Worm (Caenorhabditis elegans): ENCODE data around the gene K11D9.3.

DNA sequence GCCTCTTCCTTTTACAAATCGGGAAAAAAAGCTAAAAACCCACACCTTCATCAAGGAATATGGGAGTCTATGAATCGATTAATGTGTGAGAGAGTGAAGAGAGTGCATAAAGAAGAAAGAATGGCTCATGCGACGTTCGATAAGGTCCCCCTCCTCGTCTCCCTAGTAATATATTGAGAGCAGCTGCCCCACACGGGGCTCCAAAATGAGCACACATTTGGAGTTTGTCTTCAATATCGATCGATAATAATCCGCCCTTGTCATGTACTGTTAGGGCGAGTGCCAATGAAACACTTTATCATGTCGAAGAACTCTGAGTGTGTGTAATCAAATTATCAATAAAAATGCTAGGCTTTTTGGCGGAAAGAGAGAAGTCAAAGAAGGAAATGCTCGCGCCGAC, 17.2 kb upstream of the K11D9.3 start:
- TF ChIP-seq pha-4 (tag; optimal IDR thresholded peaks at IDR 0.05) (no peak), rpc-1 (optimal IDR thresholded peaks at IDR 0.05) (no peak), rpc-1 (tag; optimal IDR thresholded peaks at IDR 0.05) (no peak), T26A5.8 (tag; optimal IDR thresholded peaks at IDR 0.05) (no peak), nfya-1 (tag; optimal IDR thresholded peaks at IDR 0.05; ENCODE audit: borderline replicate concordance, insufficient read depth) (no peak), nhr-179 (tag; optimal IDR thresholded peaks at IDR 0.05) (no peak), T07F8.4 (tag; optimal IDR thresholded peaks at IDR 0.05) (no peak), gei-17 (GFP tag; optimal IDR thresholded peaks at IDR 0.05) (no peak), madf-3 (GFP tag; IDR thresholded peaks at IDR 0.05) (no peak), ama-1 (optimal IDR thresholded peaks at IDR 0.05) (peak; percentile 29), ama-1 (GFP tag; optimal IDR thresholded peaks at IDR 0.05) (no peak), Y56A3A.18 (GFP tag; IDR thresholded peaks at IDR 0.05) (no peak), snpc-4 (GFP tag; optimal IDR thresholded peaks at IDR 0.05) (no peak), snpc-4 (tag; optimal IDR thresholded peaks at IDR 0.05) (no peak), unc-62 (GFP tag; optimal IDR thresholded peaks at IDR 0.05) (no peak)
